Fruit fly (Drosophila melanogaster) whole organism, adult: ENCODE results near the gene beta4GalNAcTB.
A peak's percentile ranks its signal among the peaks of the same experiment; 100 is the strongest.

Experiments
- CG14711 ChIP-seq: fragments of 200-800 bp; sonication (Bioruptor generic); optimal IDR thresholded peaks from 2 replicates; lab custom pipeline; 2018; ENCODE audit warnings: missing biosample characterization, mild to moderate bottlenecking, missing genetic modification characterization, moderate library complexity
- CG1620 ChIP-seq: fragments of 200-800 bp; sonication (Bioruptor generic); optimal IDR thresholded peaks from 2 replicates; lab custom pipeline; 2016; ENCODE audit warnings: missing biosample characterization, missing genetic modification characterization
- CG33017 ChIP-seq: fragments of 200-800 bp; sonication (Bioruptor generic); optimal IDR thresholded peaks from 2 replicates; lab custom pipeline; 2018; ENCODE audit warnings: missing biosample characterization, mild to moderate bottlenecking, missing genetic modification characterization, moderate library complexity
- CG5204 ChIP-seq: fragments of 200-800 bp; sonication (Bioruptor generic); optimal IDR thresholded peaks from 2 replicates; lab custom pipeline; 2016; ENCODE audit warnings: missing biosample characterization, missing genetic modification characterization
- CG7045 ChIP-seq: fragments of 200-800 bp; sonication (Bioruptor generic); optimal IDR thresholded peaks from 2 replicates; lab custom pipeline; 2017; ENCODE audit warnings: missing biosample characterization, mild to moderate bottlenecking, missing genetic modification characterization
- Crg-1 ChIP-seq: fragments of 200-800 bp; sonication (Bioruptor generic); optimal IDR thresholded peaks from 2 replicates; lab custom pipeline; 2016; ENCODE audit warnings: missing biosample characterization, missing genetic modification characterization
- Hr96 ChIP-seq: fragments of 200-800 bp; sonication (Bioruptor generic); optimal IDR thresholded peaks from 2 replicates; lab custom pipeline; 2016; ENCODE audit warnings: missing biosample characterization, missing genetic modification characterization
- Mnt ChIP-seq: fragments of 200-800 bp; sonication (Bioruptor generic); optimal IDR thresholded peaks from 2 replicates; lab custom pipeline; 2016; ENCODE audit warnings: missing biosample characterization, mild to moderate bottlenecking, missing genetic modification characterization
- kay ChIP-seq: fragments of 200-800 bp; sonication (Bioruptor generic); peaks from one replicate; lab custom pipeline; 2016; ENCODE audit warnings: missing biosample characterization, missing genetic modification characterization, borderline replicate concordance
- ovo ChIP-seq: fragments of 200-800 bp; sonication (Bioruptor generic); optimal IDR thresholded peaks from 2 replicates; lab custom pipeline; 2016; ENCODE audit warnings: missing biosample characterization, missing genetic modification characterization
- toe ChIP-seq: fragments of 200-800 bp; sonication (Bioruptor generic); optimal IDR thresholded peaks from 2 replicates; lab custom pipeline; 2016; ENCODE audit warnings: missing biosample characterization, missing genetic modification characterization

DNA sequence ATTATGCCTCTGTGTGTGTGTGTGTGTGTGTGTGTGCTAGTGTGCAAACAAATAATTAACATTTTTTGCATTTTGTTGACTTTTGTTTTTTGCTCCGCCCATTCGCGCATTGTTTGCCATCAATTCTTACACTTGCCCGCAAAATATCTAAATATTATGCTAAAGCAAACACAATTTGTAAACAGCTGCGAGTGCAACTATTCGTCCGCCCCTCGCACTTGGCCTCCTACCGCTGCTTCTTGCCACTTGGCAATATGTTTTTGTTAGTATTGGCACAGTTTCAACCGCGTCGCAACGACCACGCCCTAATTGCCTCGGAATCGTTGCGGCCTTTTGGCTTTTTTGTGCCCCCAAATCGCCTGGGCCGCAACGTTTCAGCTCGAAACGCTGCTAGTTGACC lies 43.8 kb upstream of the beta4GalNAcTB start:
- TF ChIP-seq CG1620 (GFP tag; lab: Kevin White, UChicago) (no peak), toe (GFP tag; lab: Kevin White, UChicago) (no peak), Mnt (no peak), Crg-1 (GFP tag; lab: Kevin White, UChicago) (no peak), CG14711 (tag; lab: Kevin White, UChicago) (no peak), CG33017 (tag; lab: Kevin White, UChicago) (no peak), CG5204 (no peak), ovo (GFP tag; lab: Kevin White, UChicago) (no peak), kay (GFP tag; lab: Kevin White, UChicago) (peak; percentile 41), Hr96 (GFP tag; lab: Kevin White, UChicago) (no peak), CG7045 (GFP tag; lab: Kevin White, UChicago) (no peak)
